Fruit fly (Drosophila melanogaster) whole organism, larva: Measurements from ENCODE around the gene CG5382.

Experiments
- noc ChIP-seq: fragments of 200-800 bp; sonication (Bioruptor generic); optimal IDR thresholded peaks from 3 replicates; lab custom pipeline; 2019; ENCODE audit warnings: missing biosample characterization, mild to moderate bottlenecking, missing genetic modification characterization, moderate library complexity

Gene CG5382

DNA sequence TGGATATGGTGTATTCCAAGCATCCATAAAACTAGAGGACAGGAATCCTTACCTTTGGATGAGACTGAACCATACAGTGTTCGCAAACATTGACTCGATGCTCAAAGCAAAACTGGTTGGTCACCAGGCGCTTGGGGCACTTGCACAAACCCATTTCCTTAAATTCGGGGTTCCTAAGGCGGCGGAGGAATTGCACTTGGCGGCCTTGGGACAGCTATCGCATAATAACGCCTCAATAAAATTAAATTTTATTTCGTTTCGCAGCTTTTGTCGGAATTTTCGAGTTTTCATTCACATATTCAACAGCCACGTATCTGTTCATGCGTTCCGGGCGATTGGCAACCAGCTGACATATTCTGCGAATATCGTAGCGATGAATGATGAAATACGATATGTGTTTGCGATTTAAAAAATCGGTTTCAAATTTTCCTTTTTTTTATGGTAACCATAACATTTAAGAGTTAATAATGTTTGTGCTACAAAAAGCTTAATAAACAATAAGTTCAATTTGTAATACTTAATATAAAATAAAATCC is at the start of gene CG5382:
TSS of gene CG5382 (minus strand) at position 324 of the 536 bp plus-strand sequence.
- no peak for TF ChIP-seq noc (tag; lab: Kevin White, UChicago)

DNA sequence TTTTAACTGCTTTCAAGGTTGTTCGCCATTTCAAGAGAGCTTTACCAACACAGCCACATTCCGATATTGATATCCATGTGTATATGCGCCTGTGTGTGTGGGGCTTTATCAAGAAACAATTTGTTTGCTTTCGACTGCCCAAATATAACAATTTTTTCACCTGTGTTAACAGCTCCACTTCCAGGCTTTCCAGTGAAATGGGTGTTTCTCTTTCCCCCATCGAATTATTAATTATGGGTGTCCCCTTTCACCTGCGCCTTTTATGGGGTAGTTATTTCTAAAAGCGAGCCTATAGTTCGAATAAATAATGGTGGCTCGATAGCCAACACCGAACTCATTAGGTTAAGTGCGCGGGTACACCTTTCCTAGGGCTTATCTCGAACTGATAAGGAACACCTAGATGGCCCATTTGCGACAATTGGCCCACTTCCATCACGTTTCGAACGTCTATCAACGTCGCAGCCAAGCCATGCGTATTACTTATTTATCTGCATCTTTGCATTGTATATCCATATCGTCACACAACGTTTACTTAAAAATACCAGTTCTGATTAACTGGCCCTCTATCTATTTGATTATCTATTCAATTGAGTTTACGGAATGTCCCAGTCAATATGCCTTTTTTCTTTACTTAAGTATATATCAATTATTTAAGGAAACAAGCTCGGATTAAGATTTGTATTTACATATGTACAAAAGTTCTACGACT is 46.2 kb upstream of the CG5382 start:
- peak; percentile 30 for TF ChIP-seq noc (tag; lab: Kevin White, UChicago)

dm6 chr3R:22410537-22411360 is 45.0 kb upstream of the CG5382 start, which contains the start of the genes CG13850 and lqfR:
Gene CG13850, minus strand, starts transcription at chr3R:22410915.
Gene lqfR, plus strand, starts transcription at chr3R:22411301.
- TF ChIP-seq noc (tag; lab: Kevin White, UChicago), result peak; percentile 66

dm6 chr3R:22405639-22406038 is 39.9 kb upstream of the CG5382 start, which contains the start of gene CG13855:
Gene CG13855, plus strand, starts transcription at chr3R:22405939.
- TF ChIP-seq noc (tag; lab: Kevin White, UChicago), result no peak

DNA sequence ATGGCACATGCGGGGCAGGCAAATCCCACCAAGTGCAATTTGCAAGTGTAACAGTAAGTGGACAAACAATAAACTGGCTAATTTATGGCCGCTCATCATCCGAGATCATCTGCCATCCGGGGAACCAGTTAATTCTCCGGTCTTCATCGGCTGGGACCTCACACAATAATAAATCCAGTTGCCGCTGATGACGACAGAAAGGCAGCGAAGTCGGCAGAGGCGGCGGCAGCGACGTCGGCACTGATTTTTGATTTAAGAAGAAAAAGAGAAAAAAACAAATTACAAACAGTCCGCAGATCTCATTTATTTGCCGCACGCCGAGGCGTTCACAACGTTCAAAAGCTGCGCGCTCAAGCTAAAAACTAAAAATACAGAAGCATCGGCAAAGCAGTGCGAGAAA is 36.6 kb upstream of the CG5382 start, which contains the start of gene CG13856:
TSS of gene CG13856 (plus strand) at position 301 of the 400 bp plus-strand sequence.
- no peak for TF ChIP-seq noc (tag; lab: Kevin White, UChicago)

dm6 chr3R:22400246-22400645 is 34.5 kb upstream of the CG5382 start:
- no peak for TF ChIP-seq noc (tag; lab: Kevin White, UChicago)

DNA sequence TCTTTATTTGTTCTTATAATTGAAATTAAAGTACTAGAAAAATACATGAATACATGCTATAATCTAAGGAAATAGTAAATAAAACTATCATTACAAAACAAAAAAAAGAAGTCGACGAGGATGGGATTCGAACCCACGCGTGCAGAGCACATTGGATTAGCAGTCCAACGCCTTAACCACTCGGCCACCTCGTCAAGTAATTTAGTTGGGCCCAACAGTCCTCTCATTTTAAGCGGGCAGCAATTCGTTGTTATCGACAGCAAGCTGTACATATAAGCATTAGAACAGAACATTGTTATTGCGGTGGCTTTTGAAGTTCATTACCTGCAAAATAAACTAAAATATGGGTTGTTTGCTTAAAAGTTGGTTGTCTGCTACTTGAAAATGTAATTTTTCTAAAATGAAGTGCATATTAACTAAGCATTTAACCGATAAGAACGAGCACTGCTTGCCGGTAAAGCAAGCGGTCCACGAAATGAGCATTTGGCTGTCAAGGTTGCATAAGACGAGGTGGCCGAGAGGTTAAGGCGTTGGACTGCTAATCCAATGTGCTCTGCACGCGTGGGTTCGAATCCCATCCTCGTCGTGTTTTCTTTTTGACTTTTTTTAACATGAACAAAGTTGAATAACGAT is 31.4 kb upstream of the CG5382 start:
- no peak for TF ChIP-seq noc (tag; lab: Kevin White, UChicago)

DNA sequence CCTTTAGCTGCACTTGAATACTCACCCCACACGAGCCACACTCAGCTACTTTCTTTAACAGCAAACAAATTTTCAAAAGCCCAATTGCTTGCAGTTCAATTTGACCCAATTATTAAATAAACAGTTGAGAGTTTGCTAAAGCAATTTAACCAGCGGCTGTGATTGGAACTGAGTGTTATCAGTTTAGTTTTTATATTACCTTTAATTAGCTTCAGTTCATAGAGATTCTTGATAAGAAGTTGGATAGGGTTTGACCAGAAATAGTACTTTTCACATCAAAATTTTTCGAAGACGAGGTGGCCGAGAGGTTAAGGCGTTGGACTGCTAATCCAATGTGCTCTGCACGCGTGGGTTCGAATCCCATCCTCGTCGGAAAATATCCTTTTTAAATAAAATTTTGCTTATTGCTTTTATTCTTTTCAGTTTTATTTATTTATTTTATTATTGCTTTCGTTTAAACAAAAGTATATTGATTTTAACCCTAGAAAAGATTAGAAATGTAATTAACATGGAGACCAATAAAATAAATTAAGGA is 30.5 kb upstream of the CG5382 start:
- peak; percentile 3 for TF ChIP-seq noc (tag; lab: Kevin White, UChicago)

- TF ChIP-seq noc (tag; lab: Kevin White, UChicago), result no peak
These were observed 29.8 kb upstream of the CG5382 start for dm6 chr3R:22395409-22396178.

DNA sequence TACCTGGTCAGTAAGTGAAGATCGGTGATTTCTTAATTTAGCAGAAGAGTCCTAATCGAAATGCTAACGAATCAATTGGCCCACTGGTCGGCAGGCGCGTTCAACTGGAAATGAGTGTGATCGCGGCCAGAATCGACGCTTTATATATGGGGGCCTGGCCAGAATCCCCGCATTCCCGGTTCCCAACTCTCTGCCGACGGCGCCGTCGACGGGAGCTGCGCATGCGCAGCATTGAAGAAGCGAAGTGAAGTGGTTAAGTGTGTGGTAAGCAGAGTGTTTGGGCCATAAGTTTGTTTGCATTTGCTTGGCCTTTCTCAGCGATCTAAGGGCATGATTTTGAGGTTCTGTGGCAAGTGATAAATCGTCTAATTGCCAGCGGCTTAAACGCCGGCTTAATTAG is 28.2 kb upstream of the CG5382 start, which contains the start of gene CG13857:
TSS of gene CG13857 (minus strand) at position 101 of the 400 bp plus-strand sequence.
- no peak for TF ChIP-seq noc (tag; lab: Kevin White, UChicago)

- TF ChIP-seq noc (tag; lab: Kevin White, UChicago), result no peak
These were observed 24.3 kb upstream of the CG5382 start for dm6 chr3R:22390109-22390508.

DNA sequence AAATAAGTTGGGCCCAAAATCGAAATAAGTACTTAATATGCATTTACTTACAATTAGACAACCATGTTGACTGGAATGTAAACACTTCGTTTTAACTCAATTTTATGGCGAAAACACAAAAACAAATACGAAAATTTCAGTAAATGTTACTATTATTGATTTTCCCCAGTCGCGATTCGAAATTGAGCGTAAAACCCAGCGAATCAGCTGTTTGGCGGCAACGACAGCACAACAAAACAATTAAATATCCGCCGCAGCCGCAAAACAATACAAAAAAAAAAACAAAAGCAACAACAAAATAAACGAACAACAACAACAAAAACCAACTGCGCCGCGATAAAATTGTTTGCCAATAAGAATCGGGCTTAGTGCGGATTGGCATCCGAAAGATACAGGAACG is 23.8 kb upstream of the CG5382 start, which contains the start of the genes CAH8 and CG7059:
TSS of gene CAH8 (minus strand) at position 101 of the 400 bp plus-strand sequence.
TSS of gene CG7059 (plus strand) at position 167 of the 400 bp plus-strand sequence.
- no peak for TF ChIP-seq noc (tag; lab: Kevin White, UChicago)

- no peak for TF ChIP-seq noc (tag; lab: Kevin White, UChicago)
These were observed 16.0 kb upstream of the CG5382 start, which contains the start of gene Gpdh3 for dm6 chr3R:22381735-22382134. Gene Gpdh3, plus strand, starts transcription at chr3R:22382035.

DNA sequence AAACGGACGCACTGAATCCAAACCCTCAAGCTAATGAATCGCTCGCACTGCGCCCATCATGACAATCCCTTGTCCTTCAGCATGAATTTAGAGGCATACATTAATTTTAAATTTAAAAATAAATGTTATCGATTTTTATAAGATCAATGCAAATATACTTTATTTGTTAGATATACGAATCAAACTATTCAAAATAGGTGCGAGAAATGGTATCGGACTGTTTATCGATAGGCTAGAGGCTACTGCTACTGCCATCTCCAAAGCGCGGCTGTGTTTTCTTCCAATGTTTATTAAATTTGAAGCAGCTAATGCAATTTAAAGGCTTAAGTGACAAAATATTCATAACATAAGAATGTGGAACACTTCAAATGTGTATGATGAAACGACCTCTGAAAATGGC is 15.3 kb upstream of the CG5382 start, which contains the start of gene CG43342:
TSS of gene CG43342 (plus strand) at position 264 of the 400 bp plus-strand sequence.
- TF ChIP-seq noc (tag; lab: Kevin White, UChicago), result no peak
